Fruit fly (Drosophila melanogaster): ENCODE measurements around the gene CG15169.

Gene CG15169

dm6 chr2L:18957142-18957674, 33.6 kb upstream of the CG15169 start, which contains the start of gene Bhmt (continued):
- TF ChIP-seq HLH4C (GFP tag; IDR thresholded peaks at IDR 0.05; ENCODE audit: partially characterized antibody) (no peak), NK7.1 (GFP tag; optimal IDR thresholded peaks at IDR 0.05) (no peak), toy (GFP tag; IDR thresholded peaks at IDR 0.05) (peak; percentile 40; the same call in 1 of the 2 replicates), fd102C (GFP tag; optimal IDR thresholded peaks at IDR 0.05) (no peak), knrl (GFP tag; IDR thresholded peaks at IDR 0.05; ENCODE audit: partially characterized antibody) (no peak), Dbx (GFP tag; IDR thresholded peaks at IDR 0.05) (peak; percentile 78; the same call in 2 of the 3 replicates), da (GFP tag; optimal IDR thresholded peaks at IDR 0.05) (no peak), jumu (GFP tag; optimal IDR thresholded peaks at IDR 0.05) (no peak), CG4404 (GFP tag; IDR thresholded peaks at IDR 0.05) (no peak), Sox102F (GFP tag; optimal IDR thresholded peaks at IDR 0.05) (peak; percentile 62), dysf (GFP tag; IDR thresholded peaks at IDR 0.05) (peak; percentile 80), ken (GFP tag; IDR thresholded peaks at IDR 0.05) (no peak), ci (GFP tag; IDR thresholded peaks at IDR 0.05) (peak; percentile 60; the same call in 1 of the 3 replicates), CG13894 (tag; optimal IDR thresholded peaks at IDR 0.05) (no peak), sc (optimal IDR thresholded peaks at IDR 0.05) (no peak), sc (GFP tag; optimal IDR thresholded peaks at IDR 0.05) (no peak), pb (GFP tag; optimal IDR thresholded peaks at IDR 0.05) (no peak), Mes4 (GFP tag; optimal IDR thresholded peaks at IDR 0.05) (no peak), CG32767 (GFP tag; IDR thresholded peaks at IDR 0.05) (0 out of 2 replicates have a peak, but pooled peaks have one; percentile 46), CG7928 (GFP tag; optimal IDR thresholded peaks at IDR 0.05) (peak; percentile 6), CG6765 (GFP tag; optimal IDR thresholded peaks at IDR 0.05) (no peak), CG10959 (GFP tag; IDR thresholded peaks at IDR 0.05) (no peak), CG11093 (GFP tag; IDR thresholded peaks at IDR 0.05) (0 out of 3 replicates have a peak, but pooled peaks have one; percentile 36), ac (GFP tag; optimal IDR thresholded peaks at IDR 0.05) (no peak), Deaf1 (tag; optimal IDR thresholded peaks at IDR 0.05) (no peak), CG8765 (GFP tag; IDR thresholded peaks at IDR 0.05) (peak; percentile 11; the same call in 1 of the 2 replicates), Lim3 (GFP tag; IDR thresholded peaks at IDR 0.05) (no peak), pnt (GFP tag; optimal IDR thresholded peaks at IDR 0.05) (no peak), Atf3 (GFP tag; optimal IDR thresholded peaks at IDR 0.05) (no peak), tup (GFP tag; optimal IDR thresholded peaks at IDR 0.05) (no peak), so (GFP tag; IDR thresholded peaks at IDR 0.05) (peak; percentile 39; the same call in 1 of the 3 replicates), CG12236 (GFP tag; optimal IDR thresholded peaks at IDR 0.05) (no peak), ara (GFP tag; IDR thresholded peaks at IDR 0.05) (no peak; the same call in 1 of the 2 replicates), Doc2 (GFP tag; IDR thresholded peaks at IDR 0.05) (no peak), gsb (GFP tag; IDR thresholded peaks at IDR 0.05) (0 out of 2 replicates have a peak, but pooled peaks have one; percentile 57), CG31388 (GFP tag; optimal IDR thresholded peaks at IDR 0.05) (no peak), ranshi (GFP tag; IDR thresholded peaks at IDR 0.05) (peak; percentile 73), phol (tag; optimal IDR thresholded peaks at IDR 0.05) (peak; percentile 53), Dip2 (GFP tag; IDR thresholded peaks at IDR 0.05) (no peak), CoRest (tag; optimal IDR thresholded peaks at IDR 0.05) (peak; percentile 76), onecut (GFP tag; IDR thresholded peaks at IDR 0.05) (no peak), D19A (tag; optimal IDR thresholded peaks at IDR 0.05) (peak; percentile 81), E2f1 (GFP tag; IDR thresholded peaks at IDR 0.05) (peak; percentile 60), croc (GFP tag; conservative IDR thresholded peaks at IDR 0.05) (peak; percentile 30; the same call in 2 of the 3 replicates), YL-1 (GFP tag; optimal IDR thresholded peaks at IDR 0.05) (peak; percentile 29), Ets65A (GFP tag) (peak; percentile 44), CG15269 (tag; optimal IDR thresholded peaks at IDR 0.05) (peak; percentile 87), Ravus (GFP tag; IDR thresholded peaks at IDR 0.05) (peak; percentile 47), CG3726 (GFP tag; IDR thresholded peaks at IDR 0.05) (no peak), NFAT (GFP tag; IDR thresholded peaks at IDR 0.05) (peak; percentile 84; the same call in 1 of the 2 replicates), Hr51 (GFP tag; optimal IDR thresholded peaks at IDR 0.05) (no peak), Oli (tag; optimal IDR thresholded peaks at IDR 0.05) (peak; percentile 68)

Data from whole organism, embryonic.